Worm (Caenorhabditis elegans) whole organism, L4 larva: ENCODE results near the gene H37A05.2.
A peak's percentile ranks its signal among the peaks of the same experiment; 100 is the strongest.

Source experiments
- D1046.2 ChIP-seq: fragments of 200-800 bp; sonication (Bioruptor generic); IDR thresholded peaks from 2 replicates; pipeline ENCODE4 v1.3.6; 2022; ENCODE audit warnings: missing genetic modification characterization, missing compliant biosample characterization
- F10B5.3 ChIP-seq: sonication (generic microtip); optimal IDR thresholded peaks from 2 replicates; lab custom pipeline; 2016; ENCODE audit warnings: mild to moderate bottlenecking, missing genetic modification characterization, missing compliant biosample characterization
- F37D6.2 ChIP-seq: sonication (generic microtip); optimal IDR thresholded peaks from 2 replicates; lab custom pipeline; 2016; ENCODE audit warnings: mild to moderate bottlenecking, missing genetic modification characterization, missing compliant biosample characterization
- T20F7.1 ChIP-seq: fragments of 200-800 bp; sonication (Bioruptor generic); optimal IDR thresholded peaks from 2 replicates; lab custom pipeline; 2018; ENCODE audit warnings: mild to moderate bottlenecking, missing genetic modification characterization, missing compliant biosample characterization
- Y48G9A.11 ChIP-seq: fragments of 200-800 bp; sonication (Bioruptor generic); IDR thresholded peaks from 2 replicates; pipeline ENCODE4 v1.3.6; 2022; ENCODE audit warnings: missing genetic modification reagents, missing genetic modification characterization, missing compliant biosample characterization
- Y5F2A.4 ChIP-seq: fragments of 200-800 bp; sonication (Bioruptor generic); optimal IDR thresholded peaks from 2 replicates; lab custom pipeline; 2018; ENCODE audit warnings: mild to moderate bottlenecking, missing genetic modification characterization, missing compliant biosample characterization
- ZK337.2 ChIP-seq: fragments of 200-800 bp; sonication (Bioruptor generic); IDR thresholded peaks from 2 replicates; pipeline ENCODE4 v1.3.6; 2022; ENCODE audit warnings: missing genetic modification reagents, missing genetic modification characterization, missing compliant biosample characterization
- ZK546.5 ChIP-seq, 2 experiments: sonication (generic microtip); optimal IDR thresholded peaks; 2 replicates each; lab custom pipeline; 2017; ENCODE audit warnings: missing biosample characterization in 2 of 2, missing genetic modification characterization in 2 of 2
- ama-1 ChIP-seq: fragments of 150-350 bp; optimal IDR thresholded peaks from 2 replicates; lab custom pipeline; 2014; ENCODE audit warnings: inconsistent platforms, mixed read lengths
- arid-1 ChIP-seq: fragments of 200-800 bp; sonication (Bioruptor generic); conservative IDR thresholded peaks from 2 replicates; pipeline ENCODE4 v1.3.6; 2022; ENCODE audit warnings: missing genetic modification reagents, missing genetic modification characterization, missing compliant biosample characterization
- attf-4 ChIP-seq: sonication (generic microtip); optimal IDR thresholded peaks from 3 replicates; lab custom pipeline; 2017; ENCODE audit warnings: missing biosample characterization, missing genetic modification characterization
- ceh-20 ChIP-seq: fragments of 200-800 bp; sonication (Bioruptor generic); IDR thresholded peaks from 2 replicates; pipeline ENCODE4 v1.3.6; 2022; ENCODE audit warnings: missing genetic modification reagents, missing genetic modification characterization, missing compliant biosample characterization
- ceh-28 ChIP-seq: fragments of 150-350 bp; optimal IDR thresholded peaks from 2 replicates; lab custom pipeline; 2014; ENCODE audit warnings: missing biosample characterization, missing genetic modification reagents, missing genetic modification characterization
- ceh-62 ChIP-seq: sonication (generic microtip); optimal IDR thresholded peaks from 2 replicates; lab custom pipeline; 2017; ENCODE audit warnings: missing biosample characterization, missing genetic modification characterization
- daf-16 ChIP-seq, 3 experiments: sonication (generic microtip); optimal IDR thresholded peaks; 2 replicates each; lab custom pipeline; 2016 to 2017; ENCODE audit warnings: missing genetic modification characterization in 3 of 3, missing genetic modification reagents in 3 of 3, mild to moderate bottlenecking in 2 of 3, missing compliant biosample characterization in 2 of 3, missing biosample characterization in 1 of 3, moderate library complexity in 1 of 3
- daf-8 ChIP-seq: fragments of 200-800 bp; sonication (Bioruptor generic); IDR thresholded peaks from 2 replicates; pipeline ENCODE4 v1.3.6; 2022; ENCODE audit warnings: missing genetic modification characterization, missing compliant biosample characterization
- dmd-6 ChIP-seq: fragments of 200-800 bp; sonication (Bioruptor generic); IDR thresholded peaks from 2 replicates; pipeline ENCODE4 v1.3.6; 2022; ENCODE audit warnings: missing genetic modification reagents, missing genetic modification characterization, missing compliant biosample characterization
- dmd-9 ChIP-seq: fragments of 200-800 bp; sonication (Bioruptor generic); IDR thresholded peaks from 2 replicates; pipeline ENCODE4 v1.3.6; 2022; ENCODE audit warnings: missing genetic modification reagents, missing genetic modification characterization, missing compliant biosample characterization
- duxl-1 ChIP-seq: sonication (generic microtip); optimal IDR thresholded peaks from 2 replicates; lab custom pipeline; 2016; ENCODE audit warnings: mild to moderate bottlenecking, missing genetic modification characterization, moderate library complexity, missing compliant biosample characterization; ENCODE audit not compliant: poor library complexity
- dve-1 ChIP-seq: sonication (generic microtip); optimal IDR thresholded peaks from 2 replicates; lab custom pipeline; 2017; ENCODE audit warnings: antibody characterized with exemption, mild to moderate bottlenecking, missing genetic modification characterization, missing compliant biosample characterization; ENCODE audit not compliant: insufficient read depth
- egl-27 ChIP-seq: sonication (generic microtip); optimal IDR thresholded peaks from 3 replicates; lab custom pipeline; 2017; ENCODE audit warnings: missing biosample characterization, missing genetic modification reagents, missing genetic modification characterization
- hif-1 ChIP-seq, 2 experiments: sonication (generic microtip); optimal IDR thresholded peaks; 2 replicates each; lab custom pipeline; 2016 to 2017; ENCODE audit warnings: missing compliant biosample characterization in 2 of 2, missing genetic modification characterization in 2 of 2, missing genetic modification reagents in 2 of 2, missing genotype in 2 of 2, mild to moderate bottlenecking in 1 of 2
- hlh-11 ChIP-seq: fragments of 200-800 bp; sonication (Bioruptor generic); optimal IDR thresholded peaks from 2 replicates; lab custom pipeline; 2018; ENCODE audit warnings: mild to moderate bottlenecking, missing genetic modification characterization, missing compliant biosample characterization
- hlh-30 ChIP-seq: sonication (generic microtip); optimal IDR thresholded peaks from 2 replicates; lab custom pipeline; 2017; ENCODE audit warnings: antibody characterized with exemption, mild to moderate bottlenecking, missing genetic modification characterization, missing compliant biosample characterization; ENCODE audit not compliant: insufficient read depth
- jun-1 ChIP-seq: fragments of 150-350 bp; optimal IDR thresholded peaks from 2 replicates; lab custom pipeline; 2014; ENCODE audit warnings: missing biosample characterization, missing genetic modification reagents, missing genetic modification characterization
- lin-13 ChIP-seq: fragments of 150-350 bp; optimal IDR thresholded peaks from 2 replicates; lab custom pipeline; 2014; ENCODE audit warnings: missing biosample characterization, missing genetic modification reagents, missing genetic modification characterization
- lin-29 ChIP-seq: fragments of 200-800 bp; sonication (Bioruptor generic); IDR thresholded peaks from 2 replicates; pipeline ENCODE4 v1.3.6; 2022; ENCODE audit warnings: missing genetic modification reagents, missing genetic modification characterization, missing compliant biosample characterization
- lin-39 ChIP-seq: fragments of 150-350 bp; optimal IDR thresholded peaks from 2 replicates; lab custom pipeline; 2014; ENCODE audit warnings: missing biosample characterization, missing genetic modification reagents, missing genetic modification characterization
- lsy-2 ChIP-seq, 2 experiments: fragments of 150-350 bp in 1 of 2; sonication (generic microtip) in 1 of 2; optimal IDR thresholded peaks; 2 replicates each; lab custom pipeline; 2014 to 2017; ENCODE audit warnings: missing biosample characterization in 2 of 2, missing genetic modification characterization in 2 of 2
- madf-9 ChIP-seq: fragments of 200-800 bp; sonication (Bioruptor generic); conservative IDR thresholded peaks from 2 replicates; pipeline ENCODE4 v1.3.6; 2022; ENCODE audit warnings: missing genetic modification reagents, missing genetic modification characterization, missing compliant biosample characterization
- mep-1 ChIP-seq: fragments of 150-350 bp; sonication (generic microtip); optimal IDR thresholded peaks from 3 replicates; lab custom pipeline; 2014; ENCODE audit warnings: missing biosample characterization, missing genetic modification characterization
- mxl-3 ChIP-seq: fragments of 200-800 bp; sonication (Bioruptor generic); optimal IDR thresholded peaks from 2 replicates; lab custom pipeline; 2018; ENCODE audit warnings: mild to moderate bottlenecking, missing genetic modification characterization, missing compliant biosample characterization
- nhr-25 ChIP-seq: sonication (generic microtip); optimal IDR thresholded peaks from 2 replicates; lab custom pipeline; 2017; ENCODE audit warnings: missing genetic modification characterization, mild to moderate bottlenecking, missing compliant biosample characterization, antibody characterized with exemption, moderate library complexity, borderline replicate concordance; ENCODE audit not compliant: insufficient read depth
- nhr-28 ChIP-seq: fragments of 150-350 bp; optimal IDR thresholded peaks from 2 replicates; lab custom pipeline; 2014; ENCODE audit warnings: missing biosample characterization, missing genetic modification characterization
- nhr-42 ChIP-seq: fragments of 200-800 bp; sonication (Bioruptor generic); IDR thresholded peaks from 2 replicates; pipeline ENCODE4 v1.3.6; 2022; ENCODE audit warnings: missing genetic modification characterization, missing compliant biosample characterization
- nhr-6 ChIP-seq: fragments of 150-350 bp; optimal IDR thresholded peaks from 2 replicates; lab custom pipeline; 2014; ENCODE audit warnings: missing biosample characterization, missing genetic modification characterization
- nhr-76 ChIP-seq: fragments of 150-350 bp; optimal IDR thresholded peaks from 2 replicates; lab custom pipeline; 2014; ENCODE audit warnings: missing biosample characterization, missing genetic modification characterization
- pha-4 ChIP-seq, 2 experiments: fragments of 150-350 bp in 1 of 2; fragments of 200-800 bp in 1 of 2; sonication (Bioruptor generic) in 1 of 2; IDR thresholded peaks in 1 of 2; optimal IDR thresholded peaks in 1 of 2; 2 replicates each; pipeline versions ENCODE4 v1.3.6 to Lab custom; 2014 to 2022; ENCODE audit warnings: missing genetic modification characterization in 2 of 2, missing genetic modification reagents in 2 of 2, missing biosample characterization in 1 of 2, missing compliant biosample characterization in 1 of 2
- php-3 ChIP-seq: fragments of 200-800 bp; sonication (Bioruptor generic); IDR thresholded peaks from 2 replicates; pipeline ENCODE4 v1.3.6; 2022; ENCODE audit warnings: missing genetic modification reagents, missing genetic modification characterization, missing compliant biosample characterization
- saeg-2 ChIP-seq: fragments of 200-800 bp; sonication (Bioruptor generic); IDR thresholded peaks from 2 replicates; pipeline ENCODE4 v1.3.6; 2022; ENCODE audit warnings: missing genetic modification reagents, missing genetic modification characterization, missing compliant biosample characterization
- set-16 ChIP-seq: fragments of 200-800 bp; sonication (Bioruptor generic); IDR thresholded peaks from 2 replicates; pipeline ENCODE4 v1.3.6; 2022; ENCODE audit warnings: missing genetic modification reagents, missing genetic modification characterization, missing compliant biosample characterization
- snpc-4 ChIP-seq: fragments of 150-350 bp; optimal IDR thresholded peaks from 2 replicates; lab custom pipeline; 2014; ENCODE audit warnings: missing biosample characterization, missing genetic modification characterization
- spr-1 ChIP-seq: sonication (generic microtip); optimal IDR thresholded peaks from 2 replicates; lab custom pipeline; 2016; ENCODE audit warnings: mild to moderate bottlenecking, missing genetic modification characterization, missing compliant biosample characterization
- spr-3 ChIP-seq: fragments of 200-800 bp; sonication (Bioruptor generic); optimal IDR thresholded peaks from 2 replicates; lab custom pipeline; 2018; ENCODE audit warnings: mild to moderate bottlenecking, missing genetic modification characterization, missing compliant biosample characterization
- tag-97 ChIP-seq: fragments of 200-800 bp; sonication (Bioruptor generic); IDR thresholded peaks from 2 replicates; pipeline ENCODE4 v1.3.6; 2022; ENCODE audit warnings: missing genetic modification characterization, missing compliant biosample characterization
- tra-1 ChIP-seq: fragments of 200-800 bp; sonication (Bioruptor generic); IDR thresholded peaks from 2 replicates; pipeline ENCODE4 v1.3.6; 2022; ENCODE audit warnings: missing genetic modification reagents, missing genetic modification characterization, missing compliant biosample characterization
- unc-130 ChIP-seq: sonication (generic microtip); optimal IDR thresholded peaks from 2 replicates; lab custom pipeline; 2016; ENCODE audit warnings: missing genetic modification reagents, missing genetic modification characterization, missing compliant biosample characterization
- vab-7 ChIP-seq: fragments of 200-800 bp; sonication (Bioruptor generic); IDR thresholded peaks from 2 replicates; pipeline ENCODE4 v1.3.6; 2022; ENCODE audit warnings: missing genetic modification reagents, missing genetic modification characterization, missing compliant biosample characterization
- zfp-3 ChIP-seq: fragments of 200-800 bp; sonication (Bioruptor generic); conservative IDR thresholded peaks from 2 replicates; pipeline ENCODE4 v1.3.6; 2022; ENCODE audit warnings: missing genetic modification reagents, missing genetic modification characterization, missing compliant biosample characterization
- ztf-11 ChIP-seq: fragments of 150-350 bp; optimal IDR thresholded peaks from 2 replicates; lab custom pipeline; 2014; ENCODE audit warnings: missing biosample characterization, missing genetic modification characterization

H37A05.2 gene

DNA sequence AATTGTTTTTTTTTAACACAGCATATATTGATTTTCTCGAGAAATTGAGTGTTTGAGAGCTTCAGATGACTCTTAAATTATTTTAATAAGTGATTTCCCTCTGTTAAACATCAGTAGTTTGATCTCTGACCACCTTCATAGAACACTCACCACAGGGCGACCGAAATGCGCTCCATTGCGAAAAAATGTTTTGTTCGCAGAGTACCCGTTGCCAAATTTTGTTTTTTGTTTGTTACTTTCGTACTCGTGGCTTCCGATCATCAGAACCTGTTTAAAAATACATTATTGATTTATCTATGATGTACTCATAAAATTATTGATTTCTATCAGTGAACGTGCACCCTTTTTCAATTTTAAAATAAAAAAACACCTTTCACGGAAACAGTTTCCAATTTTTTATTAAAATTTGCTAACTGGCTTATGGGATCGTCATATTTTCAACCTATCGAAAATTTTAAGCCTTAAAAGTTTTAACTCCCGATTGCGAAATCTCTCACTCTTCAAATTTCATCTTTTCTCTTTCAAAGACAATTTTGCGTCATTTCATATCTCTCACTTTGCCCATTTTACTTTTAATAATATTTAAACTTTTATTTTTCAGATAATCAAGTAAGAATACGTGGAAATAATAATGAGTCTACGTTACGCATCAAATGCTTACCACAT is 26.7 kb upstream of the H37A05.2 start, which contains the start of gene letm-1 (continued):
- TF ChIP-seq ztf-11 (tag; lab: Kevin White, UChicago) (no peak), hlh-30 (peak; percentile 25), duxl-1 (tag; lab: Kevin White, UChicago) (no peak), tag-97 (GFP tag; lab: Robert Waterston, UW) (no peak), nhr-42 (GFP tag; lab: Robert Waterston, UW) (no peak), ceh-20 (GFP tag; lab: Robert Waterston, UW) (no peak), dve-1 (tag; lab: Kevin White, UChicago) (peak; percentile 52), nhr-28 (peak; percentile 45), hif-1 (tag; optimal IDR thresholded peaks at IDR 0.05; lab: Kevin White, UChicago) (no peak), Y5F2A.4 (GFP tag; lab: Kevin White, UChicago) (no peak), lin-29 (no peak), php-3 (no peak), egl-27 (tag; lab: Kevin White, UChicago) (no peak), F10B5.3 (tag; lab: Kevin White, UChicago) (no peak), pha-4 (GFP tag; IDR thresholded peaks at IDR 0.05; lab: Robert Waterston, UW) (no peak), pha-4 (tag; optimal IDR thresholded peaks at IDR 0.05; lab: Kevin White, UChicago) (no peak), daf-16 (GFP tag; optimal IDR thresholded peaks at IDR 0.05; lab: Kevin White, UChicago) (peak in 1 of 2 experiments; percentile 0), daf-16 (tag; optimal IDR thresholded peaks at IDR 0.05; lab: Kevin White, UChicago) (peak; percentile 71), daf-8 (GFP tag; lab: Robert Waterston, UW) (no peak), nhr-76 (tag; lab: Kevin White, UChicago) (no peak), spr-1 (no peak), attf-4 (tag; lab: Kevin White, UChicago) (no peak), tra-1 (no peak), dmd-9 (GFP tag; lab: Robert Waterston, UW) (no peak), lin-13 (GFP tag; lab: Kevin White, UChicago) (no peak), lin-39 (tag; lab: Kevin White, UChicago) (no peak), ceh-62 (no peak), mxl-3 (no peak), F37D6.2 (tag; lab: Kevin White, UChicago) (no peak), jun-1 (tag; lab: Kevin White, UChicago) (no peak), ceh-28 (peak; percentile 24), dmd-6 (peak; percentile 23; the same call in 1 of the 2 replicates), ama-1 (lab: Kevin White, UChicago) (no peak), vab-7 (GFP tag; lab: Robert Waterston, UW) (no peak), mep-1 (tag; lab: Kevin White, UChicago) (peak; percentile 17), T20F7.1 (GFP tag; lab: Kevin White, UChicago) (no peak), madf-9 (GFP tag; lab: Robert Waterston, UW) (no peak), ZK337.2 (GFP tag; lab: Robert Waterston, UW) (no peak), nhr-25 (tag; lab: Kevin White, UChicago) (no peak), saeg-2 (no peak), arid-1 (GFP tag; lab: Robert Waterston, UW) (no peak)
- TF ChIP-seq, all 104 proteins: peak for 13

DNA sequence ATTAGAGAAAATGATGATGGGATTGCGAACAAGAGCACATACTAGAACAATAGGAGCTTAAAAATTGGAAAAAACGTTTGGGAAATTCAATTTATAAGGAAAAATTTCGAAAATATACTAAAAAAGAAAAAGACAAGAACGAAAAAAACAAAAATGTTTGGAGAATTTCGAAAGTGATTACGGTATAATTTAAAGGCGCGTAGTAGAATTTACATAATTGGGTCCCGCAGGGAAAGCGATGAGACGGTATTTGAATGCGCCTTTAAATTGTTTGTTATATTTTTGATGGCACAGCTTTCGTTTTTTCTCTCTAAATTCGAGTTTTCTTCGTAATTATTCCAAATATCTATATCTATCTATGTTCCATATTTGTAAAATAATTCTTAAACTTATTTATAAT is 26.1 kb upstream of the H37A05.2 start:
- TF ChIP-seq lsy-2 (tag; optimal IDR thresholded peaks at IDR 0.05; lab: Kevin White, UChicago) (peak in 1 of 2 experiments; percentile 35), ceh-62 (no peak), Y48G9A.11 (no peak), dmd-9 (GFP tag; lab: Robert Waterston, UW) (no peak), snpc-4 (tag; lab: Kevin White, UChicago) (no peak), nhr-6 (tag; lab: Kevin White, UChicago) (no peak), hlh-11 (tag; lab: Kevin White, UChicago) (no peak), D1046.2 (GFP tag; lab: Robert Waterston, UW) (no peak), zfp-3 (GFP tag; lab: Robert Waterston, UW) (no peak), duxl-1 (tag; lab: Kevin White, UChicago) (no peak), vab-7 (GFP tag; lab: Robert Waterston, UW) (no peak), set-16 (GFP tag; lab: Robert Waterston, UW) (no peak), spr-3 (GFP tag; lab: Kevin White, UChicago) (no peak), unc-130 (GFP tag; lab: Kevin White, UChicago) (peak; percentile 24), ZK546.5 (tag; optimal IDR thresholded peaks at IDR 0.05; lab: Kevin White, UChicago) (no peak)
